Fruit fly (Drosophila melanogaster): ENCODE measurements around the gene Corp.

Gene Corp

DNA sequence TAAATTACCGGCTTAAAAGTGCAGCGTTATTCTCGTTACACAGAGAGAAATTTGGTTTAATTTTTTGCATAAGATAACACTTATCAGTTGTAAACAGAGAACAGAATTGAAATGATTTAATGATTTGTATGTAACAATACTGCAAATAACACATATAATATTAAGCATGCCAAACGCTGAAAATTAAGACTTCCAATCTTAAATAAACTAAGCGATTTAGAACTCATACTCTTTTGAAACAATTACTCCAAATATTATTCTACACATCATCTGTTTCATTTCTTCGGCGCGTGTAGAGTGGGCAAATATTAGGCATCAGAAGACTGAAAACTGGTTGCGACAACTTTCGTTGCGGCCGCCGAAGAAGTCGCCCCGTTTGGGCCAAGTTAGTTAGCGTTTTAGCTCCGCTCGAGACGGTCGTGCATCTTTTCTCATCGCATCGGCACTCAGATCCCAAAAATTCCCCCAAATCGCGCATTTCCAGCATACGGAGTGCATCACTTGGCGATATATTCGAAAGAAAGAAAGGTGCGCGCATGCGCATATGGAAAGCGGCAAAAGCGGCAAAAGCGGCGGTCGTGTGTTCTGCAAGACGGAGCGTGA lies 18.8 kb downstream of the Corp start, which contains the start of gene CG1632 (continued):
- peak; percentile 81 for TF ChIP-seq lbe (GFP tag; optimal IDR thresholded peaks at IDR 0.05)
- no peak for TF ChIP-seq Fer2 (tag; optimal IDR thresholded peaks at IDR 0.05)
- peak; percentile 27 for TF ChIP-seq CG3407 (GFP tag; optimal IDR thresholded peaks at IDR 0.05)
- no peak for TF ChIP-seq CG33213 (GFP tag; optimal IDR thresholded peaks at IDR 0.05)
- no peak for TF ChIP-seq pum (GFP tag; optimal IDR thresholded peaks at IDR 0.05)
- peak; percentile 90 for TF ChIP-seq sens (GFP tag)
- no peak for TF ChIP-seq Atf-2 (GFP tag; optimal IDR thresholded peaks at IDR 0.05)
- TF ChIP-seq Fer1 (GFP tag; optimal IDR thresholded peaks at IDR 0.05), result no peak
- no peak for TF ChIP-seq NK7.1 (GFP tag; optimal IDR thresholded peaks at IDR 0.05)
- no peak for TF ChIP-seq CG16815 (GFP tag; optimal IDR thresholded peaks at IDR 0.05)
- TF ChIP-seq kni (GFP tag; optimal IDR thresholded peaks at IDR 0.05), result peak; percentile 78
- TF ChIP-seq Stat92E (GFP tag; optimal IDR thresholded peaks at IDR 0.05), result no peak
- no peak for TF ChIP-seq her (GFP tag; optimal IDR thresholded peaks at IDR 0.05)
- TF ChIP-seq Ptx1 (GFP tag; IDR thresholded peaks at IDR 0.05), result no peak
- TF ChIP-seq B-H2 (GFP tag; optimal IDR thresholded peaks at IDR 0.05), result no peak
- TF ChIP-seq CG9727 (GFP tag; optimal IDR thresholded peaks at IDR 0.05), result no peak
- TF ChIP-seq Opbp (GFP tag; IDR thresholded peaks at IDR 0.05; ENCODE audit: partially characterized antibody), result no peak
- no peak for TF ChIP-seq zfh1 (GFP tag; IDR thresholded peaks at IDR 0.05)
- no peak for TF ChIP-seq lilli (GFP tag; optimal IDR thresholded peaks at IDR 0.05)
- TF ChIP-seq Hr51 (GFP tag; optimal IDR thresholded peaks at IDR 0.05), result peak in 1 of 2 experiments; percentile 28
- no peak for TF ChIP-seq schlank (tag; optimal IDR thresholded peaks at IDR 0.05)
- TF ChIP-seq CG13894 (tag; optimal IDR thresholded peaks at IDR 0.05), result no peak
- no peak for TF ChIP-seq H15 (GFP tag; IDR thresholded peaks at IDR 0.05)
- TF ChIP-seq chif (GFP tag; optimal IDR thresholded peaks at IDR 0.05), result peak in 1 of 2 experiments; percentile 7
- no peak for TF ChIP-seq CrebB (tag; optimal IDR thresholded peaks at IDR 0.05)
- TF ChIP-seq fd96Cb (tag; optimal IDR thresholded peaks at IDR 0.05), result peak; percentile 14
- TF ChIP-seq CG18599 (GFP tag; optimal IDR thresholded peaks at IDR 0.05), result no peak
- no peak for TF ChIP-seq MBD-R2 (GFP tag; IDR thresholded peaks at IDR 0.05)
- peak; percentile 36 for TF ChIP-seq Blimp-1 (GFP tag; optimal IDR thresholded peaks at IDR 0.05)
- peak; percentile 39 for TF ChIP-seq CG7839 (tag; optimal IDR thresholded peaks at IDR 0.05)
- TF ChIP-seq CG11696 (GFP tag; IDR thresholded peaks at IDR 0.05), result no peak
- TF ChIP-seq Usf (GFP tag; optimal IDR thresholded peaks at IDR 0.05), result no peak
- no peak for TF ChIP-seq danr (GFP tag; IDR thresholded peaks at IDR 0.05)
- no peak for TF ChIP-seq vnd (GFP tag; IDR thresholded peaks at IDR 0.05; ENCODE audit: partially characterized antibody)
- no peak for TF ChIP-seq ap (GFP tag; IDR thresholded peaks at IDR 0.05)
- TF ChIP-seq exex (tag; optimal IDR thresholded peaks at IDR 0.05), result no peak
- no peak for TF ChIP-seq wek (GFP tag; optimal IDR thresholded peaks at IDR 0.05)
- TF ChIP-seq yki (optimal IDR thresholded peaks at IDR 0.05), result no peak
- TF ChIP-seq CG14710 (tag; optimal IDR thresholded peaks at IDR 0.05), result peak; percentile 29
- TF ChIP-seq Doc3 (GFP tag; IDR thresholded peaks at IDR 0.05; ENCODE audit: partially characterized antibody), result no peak
- no peak for TF ChIP-seq Myb (GFP tag; optimal IDR thresholded peaks at IDR 0.05)
- no peak for TF ChIP-seq CG10462 (GFP tag; optimal IDR thresholded peaks at IDR 0.05)
- no peak for TF ChIP-seq CG3065 (GFP tag; optimal IDR thresholded peaks at IDR 0.05)
- peak; percentile 54 for TF ChIP-seq CG18262 (tag; optimal IDR thresholded peaks at IDR 0.05)
- TF ChIP-seq CG11723 (GFP tag; optimal IDR thresholded peaks at IDR 0.05), result no peak
- no peak for TF ChIP-seq CG9797 (GFP tag; optimal IDR thresholded peaks at IDR 0.05)
- TF ChIP-seq CG32767 (GFP tag; IDR thresholded peaks at IDR 0.05), result no peak
- no peak for TF ChIP-seq CG15011 (GFP tag; optimal IDR thresholded peaks at IDR 0.05)
- TF ChIP-seq Asciz (GFP tag; optimal IDR thresholded peaks at IDR 0.05), result no peak
- no peak; the same call in 1 of the 2 replicates for TF ChIP-seq Xrp1 (GFP tag; IDR thresholded peaks at IDR 0.05)
